Worm (Caenorhabditis elegans) whole organism, L2 larva: ENCODE measurements around the gene str-109.

Experiments used
- blmp-1 ChIP-seq: sonication (generic microtip); optimal IDR thresholded peaks from 2 replicates; lab custom pipeline; 2017; ENCODE audit warnings: missing genetic modification characterization, mild to moderate bottlenecking, missing compliant biosample characterization, antibody characterized with exemption, moderate library complexity; ENCODE audit not compliant: insufficient read depth
- ceh-82 ChIP-seq: fragments of 150-350 bp; optimal IDR thresholded peaks from 2 replicates; lab custom pipeline; 2014; ENCODE audit warnings: missing biosample characterization, missing genetic modification characterization
- elt-1 ChIP-seq: fragments of 150-350 bp; optimal IDR thresholded peaks from 2 replicates; lab custom pipeline; 2014; ENCODE audit warnings: missing biosample characterization, missing genetic modification characterization
- lin-13 ChIP-seq: fragments of 150-350 bp; optimal IDR thresholded peaks from 2 replicates; lab custom pipeline; 2014; ENCODE audit warnings: missing biosample characterization, missing genetic modification reagents, missing genetic modification characterization
- lin-39 ChIP-seq: fragments of 150-350 bp; optimal IDR thresholded peaks from 2 replicates; lab custom pipeline; 2014; ENCODE audit warnings: missing biosample characterization, missing genetic modification reagents, missing genetic modification characterization
- nhr-10 ChIP-seq: sonication (generic microtip); optimal IDR thresholded peaks from 2 replicates; lab custom pipeline; 2017; ENCODE audit warnings: missing biosample characterization, missing genetic modification characterization
- nhr-129 ChIP-seq: fragments of 150-350 bp; optimal IDR thresholded peaks from 2 replicates; lab custom pipeline; 2014; ENCODE audit warnings: missing biosample characterization, missing genetic modification characterization
- skn-1 ChIP-seq: sonication (generic microtip); optimal IDR thresholded peaks from 2 replicates; lab custom pipeline; 2017; ENCODE audit warnings: missing biosample characterization, missing genetic modification characterization
- snpc-4 ChIP-seq: fragments of 150-350 bp; optimal IDR thresholded peaks from 2 replicates; lab custom pipeline; 2014; ENCODE audit warnings: missing biosample characterization, missing genetic modification characterization
- unc-39 ChIP-seq: fragments of 150-350 bp; optimal IDR thresholded peaks from 2 replicates; lab custom pipeline; 2014; ENCODE audit warnings: missing biosample characterization, missing genetic modification characterization
- unc-55 ChIP-seq: fragments of 150-350 bp; sonication (generic microtip); optimal IDR thresholded peaks from 3 replicates; lab custom pipeline; 2014; ENCODE audit warnings: missing biosample characterization, missing genetic modification reagents, missing genetic modification characterization
- zag-1 ChIP-seq: fragments of 150-350 bp; optimal IDR thresholded peaks from 2 replicates; lab custom pipeline; 2014; ENCODE audit warnings: missing biosample characterization, missing genetic modification characterization
- ztf-11 ChIP-seq: sonication (generic microtip); optimal IDR thresholded peaks from 2 replicates; lab custom pipeline; 2017; ENCODE audit warnings: missing biosample characterization, missing genetic modification characterization

DNA sequence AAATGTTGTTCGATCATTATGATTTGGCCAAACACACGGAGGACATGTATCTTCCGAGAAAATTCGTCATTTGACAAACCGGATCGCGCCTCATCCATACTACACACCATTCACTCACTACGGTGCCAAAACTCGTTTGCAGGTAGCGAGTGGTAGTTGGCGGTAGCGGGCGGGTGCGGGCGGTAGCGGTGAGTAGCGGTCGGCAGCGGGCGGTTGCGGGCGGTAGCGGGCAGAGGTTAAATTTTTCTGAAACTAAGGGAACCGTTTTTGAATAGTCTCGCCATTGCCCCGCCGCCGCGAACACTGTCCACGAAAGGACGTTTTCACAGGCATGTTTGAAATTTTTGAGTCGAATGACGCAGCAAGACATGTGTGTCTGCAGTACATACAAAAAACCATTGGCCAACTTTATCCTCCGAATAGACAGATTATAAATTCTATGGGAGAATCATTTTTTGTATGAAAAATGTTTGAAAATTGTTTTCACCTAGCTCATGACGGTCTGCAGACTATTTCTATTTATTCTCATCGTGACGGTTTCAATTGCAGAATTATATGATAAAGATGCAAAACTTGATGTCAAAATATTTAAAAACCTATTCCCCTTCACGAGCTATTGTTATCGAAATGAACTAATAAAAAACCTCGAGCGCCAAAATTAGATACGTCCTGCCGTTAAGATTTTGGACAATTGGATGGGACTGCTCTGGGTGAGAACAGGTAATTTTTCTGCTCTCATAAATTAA is 48.4 kb upstream of the str-109 start, which contains the start of gene F11A5.16:
- TF ChIP-seq zag-1 (tag; lab: Kevin White, UChicago), result no peak
- TF ChIP-seq unc-55 (GFP tag; lab: Kevin White, UChicago), result no peak
- no peak for TF ChIP-seq ztf-11
- no peak for TF ChIP-seq nhr-129 (tag; lab: Kevin White, UChicago)
- TF ChIP-seq lin-39 (tag; lab: Kevin White, UChicago), result no peak
- no peak for TF ChIP-seq ceh-82 (tag; lab: Kevin White, UChicago)
- TF ChIP-seq unc-39 (tag; lab: Kevin White, UChicago), result no peak
- TF ChIP-seq snpc-4, result no peak
- TF ChIP-seq nhr-10 (tag; lab: Kevin White, UChicago), result no peak
- TF ChIP-seq blmp-1 (tag; lab: Kevin White, UChicago), result no peak
- TF ChIP-seq skn-1 (tag; lab: Kevin White, UChicago), result no peak
- TF ChIP-seq lin-13, result no peak
- no peak for TF ChIP-seq elt-1 (tag; lab: Kevin White, UChicago)
